Fruit fly (Drosophila melanogaster) whole organism, embryonic: ENCODE data around the gene CG6236.

Source experiments
- ATbp ChIP-seq: fragments of 200-800 bp; sonication (Bioruptor generic); optimal IDR thresholded peaks from 2 replicates; lab custom pipeline; 2017; ENCODE audit warnings: missing biosample characterization, mild to moderate bottlenecking, missing genetic modification characterization, missing genetic modification reagents
- CG10321 ChIP-seq: fragments of 200-800 bp; sonication (Bioruptor generic); IDR thresholded peaks from 2 replicates; pipeline ENCODE4 v1.3.6; 2022; ENCODE audit warnings: missing biosample characterization, missing genetic modification characterization
- CG10366 ChIP-seq: fragments of 200-800 bp; sonication (Bioruptor generic); IDR thresholded peaks from 2 replicates; pipeline ENCODE4 v1.3.6; 2022; ENCODE audit warnings: missing biosample characterization, missing genetic modification characterization
- CG10654 ChIP-seq: fragments of 200-800 bp; sonication (Bioruptor generic); optimal IDR thresholded peaks from 2 replicates; lab custom pipeline; 2016; ENCODE audit warnings: missing biosample characterization, missing genetic modification characterization
- CG10959 ChIP-seq: fragments of 200-800 bp; sonication (Bioruptor generic); IDR thresholded peaks from 2 replicates; pipeline ENCODE4 v1.3.6; 2022; ENCODE audit warnings: missing biosample characterization, missing genetic modification characterization
- CG10979 ChIP-seq: fragments of 200-800 bp; sonication (Bioruptor generic); optimal IDR thresholded peaks from 2 replicates; lab custom pipeline; 2018; ENCODE audit warnings: missing biosample characterization, mild to moderate bottlenecking, missing genetic modification characterization, moderate library complexity
- CG11398 ChIP-seq: fragments of 200-800 bp; sonication (Bioruptor generic); optimal IDR thresholded peaks from 2 replicates; lab custom pipeline; 2016; ENCODE audit warnings: missing biosample characterization, missing genetic modification characterization
- CG11560 ChIP-seq: fragments of 200-800 bp; sonication (Bioruptor generic); IDR thresholded peaks from 3 replicates; pipeline ENCODE4 v1.3.6; 2022; ENCODE audit warnings: missing biosample characterization, missing genetic modification characterization
- CG12236 ChIP-seq: fragments of 200-800 bp; sonication (Bioruptor generic); optimal IDR thresholded peaks from 2 replicates; lab custom pipeline; 2016; ENCODE audit warnings: missing biosample characterization, missing genetic modification characterization
- CG12299 ChIP-seq: fragments of 200-800 bp; sonication (Bioruptor generic); optimal IDR thresholded peaks from 2 replicates; lab custom pipeline; 2018; ENCODE audit warnings: missing biosample characterization, mild to moderate bottlenecking, missing genetic modification characterization
- CG12391 ChIP-seq: fragments of 200-800 bp; sonication (Bioruptor generic); optimal IDR thresholded peaks from 3 replicates; lab custom pipeline; 2018; ENCODE audit warnings: missing biosample characterization, mild to moderate bottlenecking, missing genetic modification characterization, moderate library complexity
- CG1602 ChIP-seq: fragments of 200-800 bp; sonication (Bioruptor generic); optimal IDR thresholded peaks from 3 replicates; lab custom pipeline; 2016; ENCODE audit warnings: missing biosample characterization, missing genetic modification characterization
- CG16815 ChIP-seq: fragments of 200-800 bp; sonication (Bioruptor generic); optimal IDR thresholded peaks from 3 replicates; lab custom pipeline; 2017; ENCODE audit warnings: missing biosample characterization, mild to moderate bottlenecking, missing genetic modification characterization
- CG17328 ChIP-seq: fragments of 200-800 bp; sonication (Bioruptor generic); IDR thresholded peaks from 2 replicates; pipeline ENCODE4 v1.3.6; 2022; ENCODE audit warnings: missing biosample characterization, missing genetic modification characterization
- CG17361 ChIP-seq: fragments of 200-800 bp; sonication (Bioruptor generic); IDR thresholded peaks from 3 replicates; pipeline ENCODE4 v1.3.6; 2022; ENCODE audit warnings: missing biosample characterization, missing genetic modification characterization
- CG18599 ChIP-seq: fragments of 200-800 bp; sonication (Bioruptor generic); optimal IDR thresholded peaks from 3 replicates; lab custom pipeline; 2017; ENCODE audit warnings: missing biosample characterization, missing genetic modification characterization, mild to moderate bottlenecking, moderate library complexity, missing genetic modification reagents
- CG30403 ChIP-seq: fragments of 200-800 bp; sonication (Bioruptor generic); optimal IDR thresholded peaks from 3 replicates; lab custom pipeline; 2016; ENCODE audit warnings: missing biosample characterization, missing genetic modification characterization
- CG31388 ChIP-seq: fragments of 200-800 bp; sonication (Bioruptor generic); optimal IDR thresholded peaks from 2 replicates; lab custom pipeline; 2016; ENCODE audit warnings: missing biosample characterization, missing genetic modification characterization
- CG3838 ChIP-seq: fragments of 200-800 bp; sonication (Bioruptor generic); optimal IDR thresholded peaks from 3 replicates; lab custom pipeline; 2016; ENCODE audit warnings: missing biosample characterization, missing genetic modification characterization
- CG4328 ChIP-seq: fragments of 200-800 bp; sonication (Bioruptor generic); optimal IDR thresholded peaks from 3 replicates; lab custom pipeline; 2017; ENCODE audit warnings: missing biosample characterization, missing genetic modification reagents, missing genetic modification characterization
- CG4730 ChIP-seq: fragments of 200-800 bp; sonication (Bioruptor generic); IDR thresholded peaks from 2 replicates; pipeline ENCODE4 v1.3.6; 2022; ENCODE audit warnings: missing biosample characterization, missing genetic modification characterization
- CG6254 ChIP-seq: fragments of 200-800 bp; sonication (Bioruptor generic); optimal IDR thresholded peaks from 3 replicates; lab custom pipeline; 2017; ENCODE audit warnings: mild to moderate bottlenecking, missing biosample characterization, missing genetic modification reagents, missing genetic modification characterization
- CG9727 ChIP-seq: fragments of 200-800 bp; sonication (Bioruptor generic); optimal IDR thresholded peaks from 3 replicates; lab custom pipeline; 2017; ENCODE audit warnings: missing biosample characterization, mild to moderate bottlenecking, missing genetic modification characterization
- CG9817 ChIP-seq: fragments of 200-800 bp; sonication (Bioruptor generic); optimal IDR thresholded peaks from 2 replicates; lab custom pipeline; 2018; ENCODE audit warnings: missing biosample characterization, mild to moderate bottlenecking, missing genetic modification characterization, moderate library complexity
- Camta ChIP-seq: fragments of 200-800 bp; sonication (Bioruptor generic); optimal IDR thresholded peaks from 2 replicates; lab custom pipeline; 2016; ENCODE audit warnings: missing biosample characterization, missing genetic modification characterization
- Dp ChIP-seq: fragments of 200-800 bp; sonication (Bioruptor generic); optimal IDR thresholded peaks from 2 replicates; lab custom pipeline; 2018; ENCODE audit warnings: missing biosample characterization, mild to moderate bottlenecking, missing genetic modification characterization, moderate library complexity
- H15 ChIP-seq: fragments of 200-800 bp; sonication (Bioruptor generic); IDR thresholded peaks from 3 replicates; pipeline ENCODE4 v1.3.6; 2022; ENCODE audit warnings: missing biosample characterization, missing genetic modification characterization
- H2.0 ChIP-seq: fragments of 200-800 bp; sonication (Bioruptor generic); IDR thresholded peaks from 2 replicates; pipeline ENCODE4 v1.3.6; 2022; ENCODE audit warnings: missing biosample characterization, missing genetic modification characterization
- Hr39 ChIP-seq: fragments of >200 bp; optimal IDR thresholded peaks from 2 replicates; lab custom pipeline; 2017
- Neu2 ChIP-seq: fragments of 200-800 bp; sonication (Bioruptor generic); optimal IDR thresholded peaks from 3 replicates; lab custom pipeline; 2016; ENCODE audit warnings: missing biosample characterization, missing genetic modification characterization, borderline replicate concordance
- Poxn ChIP-seq: fragments of 200-800 bp; sonication (Bioruptor generic); IDR thresholded peaks from 2 replicates; pipeline ENCODE4 v1.3.6; 2022; ENCODE audit warnings: missing biosample characterization, missing genetic modification characterization
- Sry-δ ChIP-seq: fragments of 200-800 bp; sonication (Bioruptor generic); optimal IDR thresholded peaks from 2 replicates; lab custom pipeline; 2016; ENCODE audit warnings: missing biosample characterization, missing genetic modification characterization
- Vsx1 ChIP-seq: fragments of 200-800 bp; sonication (Bioruptor generic); optimal IDR thresholded peaks from 2 replicates; lab custom pipeline; 2017; ENCODE audit warnings: missing biosample characterization, mild to moderate bottlenecking, missing genetic modification characterization, missing genetic modification reagents
- ap ChIP-seq: fragments of 200-800 bp; sonication (Bioruptor generic); IDR thresholded peaks from 2 replicates; pipeline ENCODE4 v1.3.6; 2022; ENCODE audit warnings: missing biosample characterization, missing genetic modification characterization
- btn ChIP-seq: fragments of 200-800 bp; sonication (Bioruptor generic); optimal IDR thresholded peaks from 2 replicates; lab custom pipeline; 2016; ENCODE audit warnings: missing biosample characterization, missing genetic modification characterization
- cad ChIP-seq: fragments of >200 bp; optimal IDR thresholded peaks from 2 replicates; lab custom pipeline; 2017; ENCODE audit warnings: missing biosample characterization, missing genetic modification characterization
- cg ChIP-seq: fragments of 200-800 bp; sonication (Bioruptor generic); optimal IDR thresholded peaks from 3 replicates; lab custom pipeline; 2019; ENCODE audit warnings: missing biosample characterization, mild to moderate bottlenecking, missing genetic modification characterization, moderate library complexity
- ewg ChIP-seq: fragments of 200-800 bp; sonication (Bioruptor generic); optimal IDR thresholded peaks from 3 replicates; lab custom pipeline; 2017; ENCODE audit warnings: mild to moderate bottlenecking, missing biosample characterization, missing genetic modification reagents, missing genetic modification characterization
- gcm2 ChIP-seq: fragments of 200-800 bp; sonication (Bioruptor generic); optimal IDR thresholded peaks from 2 replicates; lab custom pipeline; 2016; ENCODE audit warnings: missing biosample characterization, missing genetic modification characterization
- lbe ChIP-seq: fragments of 200-800 bp; sonication (Bioruptor generic); optimal IDR thresholded peaks from 2 replicates; lab custom pipeline; 2016; ENCODE audit warnings: missing biosample characterization, mild to moderate bottlenecking, missing genetic modification characterization
- mam ChIP-seq: fragments of 200-800 bp; sonication (Bioruptor generic); optimal IDR thresholded peaks from 3 replicates; lab custom pipeline; 2016; ENCODE audit warnings: missing biosample characterization, missing genetic modification characterization
- mld ChIP-seq: fragments of 200-800 bp; sonication (Bioruptor generic); IDR thresholded peaks from 3 replicates; pipeline ENCODE4 v1.3.6; 2022; ENCODE audit warnings: missing biosample characterization, missing genetic modification characterization; ENCODE audit not compliant: partially characterized antibody
- pho ChIP-seq: fragments of 200-800 bp; sonication (Bioruptor generic); optimal IDR thresholded peaks from 2 replicates; lab custom pipeline; 2016; ENCODE audit warnings: missing biosample characterization, missing genetic modification characterization
- run ChIP-seq: fragments of 200-800 bp; sonication (Bioruptor generic); optimal IDR thresholded peaks from 3 replicates; lab custom pipeline; 2018; ENCODE audit warnings: missing biosample characterization, mild to moderate bottlenecking, missing genetic modification characterization
- sisA ChIP-seq: fragments of 200-800 bp; sonication (Bioruptor generic); IDR thresholded peaks from 2 replicates; pipeline ENCODE4 v1.3.6; 2022; ENCODE audit warnings: missing biosample characterization, missing genetic modification characterization
- tap ChIP-seq: fragments of 200-800 bp; optimal IDR thresholded peaks from 3 replicates; lab custom pipeline; 2019; ENCODE audit warnings: missing biosample characterization, mild to moderate bottlenecking, missing genetic modification characterization, moderate library complexity
- tin ChIP-seq: fragments of 200-800 bp; sonication (Bioruptor generic); optimal IDR thresholded peaks from 3 replicates; lab custom pipeline; 2016; ENCODE audit warnings: missing biosample characterization, missing genetic modification characterization
- tna ChIP-seq: fragments of 200-800 bp; sonication (Bioruptor generic); IDR thresholded peaks from 2 replicates; pipeline ENCODE4 v1.3.6; 2022; ENCODE audit warnings: missing biosample characterization, missing genetic modification characterization; ENCODE audit not compliant: partially characterized antibody
- toy ChIP-seq: fragments of 200-800 bp; sonication (Bioruptor generic); IDR thresholded peaks from 2 replicates; pipeline ENCODE4 v1.3.6; 2022; ENCODE audit warnings: missing biosample characterization, missing genetic modification characterization
- twi ChIP-seq: fragments of 200-800 bp; optimal IDR thresholded peaks from 2 replicates; lab custom pipeline; 2019; ENCODE audit warnings: missing biosample characterization, mild to moderate bottlenecking, missing genetic modification characterization, moderate library complexity
- unc-4 ChIP-seq: fragments of 200-800 bp; sonication (Bioruptor generic); IDR thresholded peaks from 2 replicates; pipeline ENCODE4 v1.3.6; 2022; ENCODE audit warnings: missing biosample characterization, missing genetic modification characterization; ENCODE audit not compliant: partially characterized antibody
- vnd ChIP-seq: fragments of 200-800 bp; sonication (Bioruptor generic); IDR thresholded peaks from 3 replicates; pipeline ENCODE4 v1.3.6; 2022; ENCODE audit warnings: missing biosample characterization, missing genetic modification characterization; ENCODE audit not compliant: partially characterized antibody

CG6236 gene

dm6 chr3R:15330472-15330871 lies 2.4 kb upstream of the CG6236 start, which contains the start of gene mRpL9 (continued):
- TF ChIP-seq CG11560 (no peak), CG3838 (no peak), H15 (GFP tag; lab: Robert Waterston, UW) (no peak), CG4328 (GFP tag; lab: Kevin White, UChicago) (no peak), CG17328 (GFP tag; lab: Robert Waterston, UW) (no peak), CG1602 (no peak), toy (GFP tag; lab: Robert Waterston, UW) (no peak), gcm2 (no peak), tin (GFP tag; lab: Kevin White, UChicago) (peak; percentile 20), vnd (GFP tag; lab: Robert Waterston, UW) (no peak), CG6254 (GFP tag; lab: Kevin White, UChicago) (no peak), mam (GFP tag; lab: Kevin White, UChicago) (peak; percentile 40), CG12236 (GFP tag; lab: Kevin White, UChicago) (no peak), unc-4 (GFP tag; lab: Robert Waterston, UW) (peak; percentile 39; the same call in 1 of the 2 replicates), CG9727 (peak; percentile 0), Poxn (GFP tag; lab: Robert Waterston, UW) (no peak), pho (no peak), CG18599 (GFP tag; lab: Kevin White, UChicago) (no peak), Neu2 (no peak), H2.0 (GFP tag; lab: Robert Waterston, UW) (no peak), ewg (GFP tag; lab: Kevin White, UChicago) (no peak), CG17361 (GFP tag; lab: Robert Waterston, UW) (no peak; the same call in 2 of the 3 replicates), Hr39 (lab: Kevin White, UChicago) (no peak), twi (tag; lab: Kevin White, UChicago) (no peak), CG10321 (no peak), CG10979 (tag; lab: Kevin White, UChicago) (peak; percentile 14), CG31388 (GFP tag; lab: Kevin White, UChicago) (no peak), cad (no peak), CG4730 (no peak), ATbp (GFP tag; lab: Kevin White, UChicago) (no peak), lbe (GFP tag; lab: Kevin White, UChicago) (no peak), btn (GFP tag; lab: Kevin White, UChicago) (no peak), mld (GFP tag; lab: Robert Waterston, UW) (no peak), tna (GFP tag; lab: Robert Waterston, UW) (no peak), CG16815 (GFP tag; lab: Kevin White, UChicago) (no peak), CG11398 (GFP tag; lab: Kevin White, UChicago) (no peak), Dp (peak; percentile 61), CG12391 (tag; lab: Kevin White, UChicago) (peak; percentile 42), CG10959 (GFP tag; lab: Robert Waterston, UW) (no peak), CG10654 (GFP tag; lab: Kevin White, UChicago) (peak; percentile 9), Camta (no peak), Vsx1 (GFP tag; lab: Kevin White, UChicago) (no peak), CG10366 (GFP tag; lab: Robert Waterston, UW) (no peak), Sry-δ (GFP tag; lab: Kevin White, UChicago) (peak; percentile 71), CG9817 (tag; lab: Kevin White, UChicago) (peak; percentile 33), tap (tag; lab: Kevin White, UChicago) (no peak), sisA (GFP tag; lab: Robert Waterston, UW) (no peak), run (no peak), CG12299 (no peak), cg (GFP tag; lab: Kevin White, UChicago) (no peak), CG30403 (GFP tag; lab: Kevin White, UChicago) (peak; percentile 43), ap (GFP tag; lab: Robert Waterston, UW) (no peak)
